Worm (Caenorhabditis elegans): ENCODE measurements around the gene C52E2.4.
A peak's percentile ranks its signal among the peaks of the same experiment; 100 is the strongest.

Gene C52E2.4

DNA sequence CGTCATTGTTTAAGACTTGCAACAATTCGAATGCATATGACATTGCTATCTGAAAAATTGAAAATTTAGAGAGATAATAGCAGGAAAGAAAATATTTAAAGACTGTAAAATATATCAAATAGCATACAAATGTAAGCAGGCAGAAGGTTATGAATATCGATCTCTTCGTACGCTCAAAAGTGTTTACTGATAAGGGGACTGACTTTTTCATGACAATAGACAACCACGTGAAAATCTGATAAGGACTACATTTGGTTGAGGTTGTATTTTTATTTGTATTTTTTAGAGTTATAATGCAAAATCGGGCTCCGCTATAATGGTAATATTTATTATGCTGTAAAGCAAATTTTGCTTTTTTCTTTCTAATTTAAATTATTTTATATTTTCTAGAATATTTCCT, at the start of gene C52E2.4, which contains the start of gene C52E2.5:
TSS of gene C52E2.4 (plus strand) at position 252 of the 400 bp plus-strand sequence.
TSS of gene C52E2.5 (minus strand) at position 43 of the 400 bp plus-strand sequence.
- TF ChIP-seq mls-2 (tag; optimal IDR thresholded peaks at IDR 0.05) (no peak), nhr-237 (tag; optimal IDR thresholded peaks at IDR 0.05) (no peak), nhr-76 (tag; optimal IDR thresholded peaks at IDR 0.05) (no peak), lin-32 (GFP tag; optimal IDR thresholded peaks at IDR 0.05) (no peak), ceh-83 (GFP tag; optimal IDR thresholded peaks at IDR 0.05) (no peak), unc-120 (tag; optimal IDR thresholded peaks at IDR 0.05; ENCODE audit: poor library complexity, severe bottlenecking) (no peak), zip-8 (tag; optimal IDR thresholded peaks at IDR 0.05) (no peak), mep-1 (tag; optimal IDR thresholded peaks at IDR 0.05) (no peak), bed-3 (GFP tag; optimal IDR thresholded peaks at IDR 0.05) (no peak), ceh-43 (GFP tag; optimal IDR thresholded peaks at IDR 0.05) (no peak), elt-1 (tag; optimal IDR thresholded peaks at IDR 0.05; ENCODE audit: borderline replicate concordance, insufficient read depth) (no peak), ces-1 (GFP tag; optimal IDR thresholded peaks at IDR 0.05) (no peak), snpc-4 (tag; optimal IDR thresholded peaks at IDR 0.05) (no peak), flh-1 (GFP tag; optimal IDR thresholded peaks at IDR 0.05) (no peak), unc-62 (GFP tag; optimal IDR thresholded peaks at IDR 0.05) (no peak), ham-2 (GFP tag; optimal IDR thresholded peaks at IDR 0.05) (no peak), sptf-1 (tag; optimal IDR thresholded peaks at IDR 0.05) (no peak)

ce11 chrII:1806358-1806757, 36.6 kb upstream of the C52E2.4 start, which contains the start of gene C08F1.12:
TSS of gene C08F1.12 (minus strand) at chrII:1806458.
- TF ChIP-seq pha-4 (tag; optimal IDR thresholded peaks at IDR 0.05) (no peak), unc-39 (tag; optimal IDR thresholded peaks at IDR 0.05) (no peak), tbx-8 (GFP tag; optimal IDR thresholded peaks at IDR 0.05) (no peak), cnd-1 (tag; optimal IDR thresholded peaks at IDR 0.05) (no peak), unc-62 (GFP tag; optimal IDR thresholded peaks at IDR 0.05) (no peak), ces-1 (GFP tag; optimal IDR thresholded peaks at IDR 0.05) (no peak), nhr-28 (tag; optimal IDR thresholded peaks at IDR 0.05) (no peak), mls-2 (tag; optimal IDR thresholded peaks at IDR 0.05) (no peak), mep-1 (tag; optimal IDR thresholded peaks at IDR 0.05) (no peak)

- TF ChIP-seq elt-1 (tag; optimal IDR thresholded peaks at IDR 0.05; ENCODE audit: borderline replicate concordance, insufficient read depth) (no peak), ham-2 (GFP tag; optimal IDR thresholded peaks at IDR 0.05) (no peak), unc-62 (GFP tag; optimal IDR thresholded peaks at IDR 0.05) (no peak), lin-32 (GFP tag; optimal IDR thresholded peaks at IDR 0.05) (no peak), ceh-83 (GFP tag; optimal IDR thresholded peaks at IDR 0.05) (no peak), ces-1 (GFP tag; optimal IDR thresholded peaks at IDR 0.05) (no peak), mab-5 (tag; optimal IDR thresholded peaks at IDR 0.05) (no peak), lin-13 (tag; optimal IDR thresholded peaks at IDR 0.05) (no peak)
Observed at ce11 chrII:1808217-1808616, 34.7 kb upstream of the C52E2.4 start, which contains the start of gene C08F1.8. TSS of gene C08F1.8 (minus strand) at chrII:1808317.

ce11 chrII:1816053-1816452, 26.9 kb upstream of the C52E2.4 start:
- TF ChIP-seq unc-120 (tag; optimal IDR thresholded peaks at IDR 0.05; ENCODE audit: poor library complexity, severe bottlenecking) (no peak), hlh-1 (tag; optimal IDR thresholded peaks at IDR 0.05) (peak; percentile 59), blmp-1 (tag; optimal IDR thresholded peaks at IDR 0.05) (no peak), nhr-28 (tag; optimal IDR thresholded peaks at IDR 0.05) (no peak), ceh-43 (GFP tag; optimal IDR thresholded peaks at IDR 0.05) (no peak), sem-2 (GFP tag; optimal IDR thresholded peaks at IDR 0.05) (no peak), ceh-39 (tag; optimal IDR thresholded peaks at IDR 0.05) (no peak), elt-3 (tag; optimal IDR thresholded peaks at IDR 0.05) (no peak)

DNA sequence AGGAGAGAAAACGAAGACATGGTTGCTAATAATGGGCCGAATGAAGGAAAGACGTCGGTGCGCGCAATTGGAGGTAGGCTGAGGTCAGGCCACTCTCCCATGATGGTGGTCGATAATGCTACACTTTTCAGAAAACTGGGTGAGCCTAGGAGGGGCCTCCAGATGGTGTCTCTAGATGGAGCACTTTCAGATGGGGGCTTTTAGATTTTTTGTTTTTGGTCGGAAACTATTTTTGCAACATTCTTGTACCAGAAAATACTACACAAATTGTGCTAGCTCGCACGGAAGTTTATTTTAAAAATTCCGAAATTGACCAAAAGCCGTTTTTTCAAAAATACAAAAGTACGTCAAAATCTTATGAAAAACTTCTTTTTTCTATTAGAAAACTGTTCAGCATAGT, 24.6 kb upstream of the C52E2.4 start, which contains the start of gene fbxb-10:
TSS of gene fbxb-10 (minus strand) at position 101 of the 400 bp plus-strand sequence.
- no peak for TF ChIP-seq ceh-39 (tag; optimal IDR thresholded peaks at IDR 0.05)
- no peak for TF ChIP-seq lsy-2 (tag; optimal IDR thresholded peaks at IDR 0.05)
- TF ChIP-seq nhr-2 (tag; optimal IDR thresholded peaks at IDR 0.05), result no peak
- TF ChIP-seq sptf-1 (tag; optimal IDR thresholded peaks at IDR 0.05), result no peak
- TF ChIP-seq blmp-1 (tag; optimal IDR thresholded peaks at IDR 0.05), result no peak

All from whole organism, mixed stage, embryonic.